Worm (Caenorhabditis elegans) whole organism, L4 larva: Measurements from ENCODE around the gene ugt-2.

Source experiments
- F10B5.3 ChIP-seq: sonication (generic microtip); optimal IDR thresholded peaks from 2 replicates; lab custom pipeline; 2016; ENCODE audit warnings: mild to moderate bottlenecking, missing genetic modification characterization, missing compliant biosample characterization
- F37D6.2 ChIP-seq: sonication (generic microtip); optimal IDR thresholded peaks from 2 replicates; lab custom pipeline; 2016; ENCODE audit warnings: mild to moderate bottlenecking, missing genetic modification characterization, missing compliant biosample characterization
- R02D3.7 ChIP-seq: fragments of 150-350 bp; sonication (generic microtip); optimal IDR thresholded peaks from 3 replicates; lab custom pipeline; 2014; ENCODE audit warnings: missing biosample characterization, missing genetic modification characterization
- Y5F2A.4 ChIP-seq: fragments of 200-800 bp; sonication (Bioruptor generic); optimal IDR thresholded peaks from 2 replicates; lab custom pipeline; 2018; ENCODE audit warnings: mild to moderate bottlenecking, missing genetic modification characterization, missing compliant biosample characterization
- ZK337.2 ChIP-seq: fragments of 200-800 bp; sonication (Bioruptor generic); IDR thresholded peaks from 2 replicates; pipeline ENCODE4 v1.3.6; 2022; ENCODE audit warnings: missing genetic modification reagents, missing genetic modification characterization, missing compliant biosample characterization
- aha-1 ChIP-seq: fragments of 150-350 bp; peaks from one replicate; lab custom pipeline; 2014; ENCODE audit warnings: missing biosample characterization, missing genetic modification characterization
- ama-1 ChIP-seq: fragments of 150-350 bp; optimal IDR thresholded peaks from 2 replicates; lab custom pipeline; 2014; ENCODE audit warnings: inconsistent platforms, mixed read lengths
- arid-1 ChIP-seq: fragments of 200-800 bp; sonication (Bioruptor generic); conservative IDR thresholded peaks from 2 replicates; pipeline ENCODE4 v1.3.6; 2022; ENCODE audit warnings: missing genetic modification reagents, missing genetic modification characterization, missing compliant biosample characterization
- attf-4 ChIP-seq: sonication (generic microtip); optimal IDR thresholded peaks from 3 replicates; lab custom pipeline; 2017; ENCODE audit warnings: missing biosample characterization, missing genetic modification characterization
- ceh-32 ChIP-seq: sonication (generic microtip); optimal IDR thresholded peaks from 2 replicates; lab custom pipeline; 2016; ENCODE audit warnings: mild to moderate bottlenecking, missing genetic modification characterization, missing compliant biosample characterization; ENCODE audit not compliant: poor library complexity
- ceh-62 ChIP-seq: sonication (generic microtip); optimal IDR thresholded peaks from 2 replicates; lab custom pipeline; 2017; ENCODE audit warnings: missing biosample characterization, missing genetic modification characterization
- cey-2 ChIP-seq: sonication (generic microtip); optimal IDR thresholded peaks from 3 replicates; lab custom pipeline; 2017; ENCODE audit warnings: missing genetic modification characterization, mild to moderate bottlenecking, missing compliant biosample characterization, antibody characterized with exemption, borderline replicate concordance; ENCODE audit not compliant: insufficient read depth
- daf-12 ChIP-seq: fragments of 150-350 bp; optimal IDR thresholded peaks from 2 replicates; lab custom pipeline; 2014; ENCODE audit warnings: missing biosample characterization, missing genetic modification reagents, missing genetic modification characterization
- daf-16 ChIP-seq, 3 experiments: sonication (generic microtip); optimal IDR thresholded peaks; 2 replicates each; lab custom pipeline; 2016 to 2017; ENCODE audit warnings: missing genetic modification characterization in 3 of 3, missing genetic modification reagents in 3 of 3, mild to moderate bottlenecking in 2 of 3, missing compliant biosample characterization in 2 of 3, missing biosample characterization in 1 of 3, moderate library complexity in 1 of 3
- dmd-6 ChIP-seq: fragments of 200-800 bp; sonication (Bioruptor generic); IDR thresholded peaks from 2 replicates; pipeline ENCODE4 v1.3.6; 2022; ENCODE audit warnings: missing genetic modification reagents, missing genetic modification characterization, missing compliant biosample characterization
- dmd-8 ChIP-seq: fragments of 200-800 bp; sonication (Bioruptor generic); IDR thresholded peaks from 2 replicates; pipeline ENCODE4 v1.3.6; 2022; ENCODE audit warnings: missing genetic modification characterization, missing compliant biosample characterization
- dmd-9 ChIP-seq: fragments of 200-800 bp; sonication (Bioruptor generic); IDR thresholded peaks from 2 replicates; pipeline ENCODE4 v1.3.6; 2022; ENCODE audit warnings: missing genetic modification reagents, missing genetic modification characterization, missing compliant biosample characterization
- dpl-1 ChIP-seq: fragments of 150-350 bp; optimal IDR thresholded peaks from 2 replicates; lab custom pipeline; 2014; ENCODE audit warnings: missing biosample characterization, missing genetic modification reagents, missing genetic modification characterization
- duxl-1 ChIP-seq: sonication (generic microtip); optimal IDR thresholded peaks from 2 replicates; lab custom pipeline; 2016; ENCODE audit warnings: mild to moderate bottlenecking, missing genetic modification characterization, moderate library complexity, missing compliant biosample characterization; ENCODE audit not compliant: poor library complexity
- dve-1 ChIP-seq: sonication (generic microtip); optimal IDR thresholded peaks from 2 replicates; lab custom pipeline; 2017; ENCODE audit warnings: antibody characterized with exemption, mild to moderate bottlenecking, missing genetic modification characterization, missing compliant biosample characterization; ENCODE audit not compliant: insufficient read depth
- egl-43 ChIP-seq: fragments of 200-800 bp; sonication (Bioruptor generic); IDR thresholded peaks from 2 replicates; pipeline ENCODE4 v1.3.6; 2022; ENCODE audit warnings: missing genetic modification reagents, missing genetic modification characterization, missing compliant biosample characterization
- fkh-10 ChIP-seq: fragments of 150-350 bp; optimal IDR thresholded peaks from 2 replicates; lab custom pipeline; 2014; ENCODE audit warnings: missing biosample characterization, missing genetic modification reagents, missing genetic modification characterization
- hlh-11 ChIP-seq: fragments of 200-800 bp; sonication (Bioruptor generic); optimal IDR thresholded peaks from 2 replicates; lab custom pipeline; 2018; ENCODE audit warnings: mild to moderate bottlenecking, missing genetic modification characterization, missing compliant biosample characterization
- hlh-30 ChIP-seq: sonication (generic microtip); optimal IDR thresholded peaks from 2 replicates; lab custom pipeline; 2017; ENCODE audit warnings: antibody characterized with exemption, mild to moderate bottlenecking, missing genetic modification characterization, missing compliant biosample characterization; ENCODE audit not compliant: insufficient read depth
- hmg-1.1 ChIP-seq: fragments of 200-800 bp; sonication (Bioruptor generic); IDR thresholded peaks from 2 replicates; pipeline ENCODE4 v1.3.6; 2022; ENCODE audit warnings: missing genetic modification reagents, missing genetic modification characterization, missing compliant biosample characterization
- lin-1 ChIP-seq: fragments of 200-800 bp; sonication (Bioruptor generic); IDR thresholded peaks from 2 replicates; pipeline ENCODE4 v1.3.6; 2022; ENCODE audit warnings: missing genetic modification reagents, missing genetic modification characterization, missing compliant biosample characterization
- lin-29 ChIP-seq: fragments of 200-800 bp; sonication (Bioruptor generic); IDR thresholded peaks from 2 replicates; pipeline ENCODE4 v1.3.6; 2022; ENCODE audit warnings: missing genetic modification reagents, missing genetic modification characterization, missing compliant biosample characterization
- lin-38 ChIP-seq: fragments of 200-800 bp; sonication (Bioruptor generic); IDR thresholded peaks from 2 replicates; pipeline ENCODE4 v1.3.6; 2022; ENCODE audit warnings: missing genetic modification reagents, missing genetic modification characterization, missing compliant biosample characterization
- mdl-1 ChIP-seq, 2 experiments: fragments of 150-350 bp in 1 of 2; sonication (generic microtip) in 1 of 2; optimal IDR thresholded peaks; 2 replicates each; lab custom pipeline; 2014 to 2017; ENCODE audit warnings: missing biosample characterization in 2 of 2, missing genetic modification characterization in 2 of 2
- nhr-102 ChIP-seq: sonication (generic microtip); optimal IDR thresholded peaks from 2 replicates; lab custom pipeline; 2016; ENCODE audit warnings: mild to moderate bottlenecking, missing genetic modification characterization, moderate library complexity, missing compliant biosample characterization
- nhr-11 ChIP-seq: fragments of 150-350 bp; optimal IDR thresholded peaks from 2 replicates; lab custom pipeline; 2014; ENCODE audit warnings: missing biosample characterization, missing genetic modification characterization
- nhr-25 ChIP-seq: sonication (generic microtip); optimal IDR thresholded peaks from 2 replicates; lab custom pipeline; 2017; ENCODE audit warnings: missing genetic modification characterization, mild to moderate bottlenecking, missing compliant biosample characterization, antibody characterized with exemption, moderate library complexity, borderline replicate concordance; ENCODE audit not compliant: insufficient read depth
- nhr-28 ChIP-seq: fragments of 150-350 bp; optimal IDR thresholded peaks from 2 replicates; lab custom pipeline; 2014; ENCODE audit warnings: missing biosample characterization, missing genetic modification characterization
- nhr-48 ChIP-seq: sonication (generic microtip); optimal IDR thresholded peaks from 2 replicates; lab custom pipeline; 2016; ENCODE audit warnings: mild to moderate bottlenecking, missing genetic modification characterization, missing compliant biosample characterization
- nhr-6 ChIP-seq: fragments of 150-350 bp; optimal IDR thresholded peaks from 2 replicates; lab custom pipeline; 2014; ENCODE audit warnings: missing biosample characterization, missing genetic modification characterization
- php-3 ChIP-seq: fragments of 200-800 bp; sonication (Bioruptor generic); IDR thresholded peaks from 2 replicates; pipeline ENCODE4 v1.3.6; 2022; ENCODE audit warnings: missing genetic modification reagents, missing genetic modification characterization, missing compliant biosample characterization
- pqm-1 ChIP-seq: sonication (generic microtip); optimal IDR thresholded peaks from 2 replicates; lab custom pipeline; 2017; ENCODE audit warnings: missing biosample characterization, missing genetic modification characterization
- rbr-2 ChIP-seq: sonication (generic microtip); optimal IDR thresholded peaks from 2 replicates; lab custom pipeline; 2016; ENCODE audit warnings: missing genotype, missing genetic modification characterization, missing compliant biosample characterization
- snpc-1.2 ChIP-seq: fragments of 200-800 bp; sonication (Bioruptor generic); IDR thresholded peaks from 2 replicates; pipeline ENCODE4 v1.3.6; 2022; ENCODE audit warnings: missing genetic modification reagents, missing genetic modification characterization, missing compliant biosample characterization
- spr-1 ChIP-seq: sonication (generic microtip); optimal IDR thresholded peaks from 2 replicates; lab custom pipeline; 2016; ENCODE audit warnings: mild to moderate bottlenecking, missing genetic modification characterization, missing compliant biosample characterization
- spr-3 ChIP-seq: fragments of 200-800 bp; sonication (Bioruptor generic); optimal IDR thresholded peaks from 2 replicates; lab custom pipeline; 2018; ENCODE audit warnings: mild to moderate bottlenecking, missing genetic modification characterization, missing compliant biosample characterization
- unc-39 ChIP-seq: sonication (generic microtip); optimal IDR thresholded peaks from 2 replicates; lab custom pipeline; 2017; ENCODE audit warnings: missing biosample characterization, missing genetic modification characterization
- unc-62 ChIP-seq, 3 experiments: fragments of 150-350 bp in 1 of 3; sonication (generic microtip); optimal IDR thresholded peaks in 2 of 3; peaks in 1 of 3; 1 replicate in 1 of 3; 2 replicates in 2 of 3; lab custom pipeline; 2014 to 2017; ENCODE audit warnings: missing biosample characterization in 3 of 3, missing genetic modification characterization in 3 of 3, missing genetic modification reagents in 3 of 3, missing genotype in 1 of 3
- zag-1 ChIP-seq: fragments of 150-350 bp; optimal IDR thresholded peaks from 2 replicates; lab custom pipeline; 2014; ENCODE audit warnings: missing biosample characterization, missing genetic modification characterization
- zfp-3 ChIP-seq: fragments of 200-800 bp; sonication (Bioruptor generic); conservative IDR thresholded peaks from 2 replicates; pipeline ENCODE4 v1.3.6; 2022; ENCODE audit warnings: missing genetic modification reagents, missing genetic modification characterization, missing compliant biosample characterization
- zip-11 ChIP-seq: fragments of 200-800 bp; sonication (Bioruptor generic); IDR thresholded peaks from 2 replicates; pipeline ENCODE4 v1.3.6; 2022; ENCODE audit warnings: missing genetic modification characterization, missing compliant biosample characterization
- zip-2 ChIP-seq: fragments of 150-350 bp; optimal IDR thresholded peaks from 2 replicates; lab custom pipeline; 2014; ENCODE audit warnings: missing biosample characterization, missing genetic modification characterization
- ztf-11 ChIP-seq: fragments of 150-350 bp; optimal IDR thresholded peaks from 2 replicates; lab custom pipeline; 2014; ENCODE audit warnings: missing biosample characterization, missing genetic modification characterization

Gene ugt-2

DNA sequence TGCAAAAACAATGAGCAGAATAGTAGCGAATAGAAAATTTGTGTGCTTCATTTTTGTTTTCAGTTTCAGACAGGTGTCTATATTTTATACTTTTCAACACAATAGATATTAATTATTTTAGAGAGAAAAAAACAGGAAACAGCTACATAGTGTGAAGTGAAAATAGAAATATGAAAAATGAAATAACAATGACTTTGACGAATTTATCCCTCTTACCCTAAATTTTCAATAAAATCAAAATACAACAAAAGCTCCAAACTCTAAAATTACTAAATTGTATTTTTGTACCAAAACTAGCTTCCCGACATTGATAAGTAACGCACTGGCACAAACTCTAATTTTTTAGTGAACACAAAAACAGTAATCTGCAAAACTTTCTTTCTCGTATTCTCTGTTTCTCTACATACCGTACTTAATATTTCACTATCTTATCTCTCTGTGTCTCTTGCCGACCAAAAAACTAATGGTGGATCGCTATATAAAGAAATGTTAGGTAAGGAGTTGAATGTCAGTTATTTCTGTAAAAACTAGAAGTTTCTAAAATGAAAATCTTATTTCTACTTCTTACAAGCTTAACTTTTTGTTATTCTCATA is 3.3 kb upstream of the ugt-2 start, which contains the start of the genes col-151 and ugt-1:
TSS of gene col-151 (minus strand) at position 51 of the 594 bp plus-strand sequence.
TSS of gene ugt-1 (plus strand) at position 491 of the 594 bp plus-strand sequence.
- TF ChIP-seq mdl-1 (tag; optimal IDR thresholded peaks at IDR 0.05; lab: Kevin White, UChicago) (no peak), arid-1 (GFP tag; lab: Robert Waterston, UW) (no peak), ceh-62 (no peak), daf-16 (GFP tag; optimal IDR thresholded peaks at IDR 0.05; lab: Kevin White, UChicago) (no peak), daf-16 (tag; optimal IDR thresholded peaks at IDR 0.05; lab: Kevin White, UChicago) (peak; percentile 41), dmd-9 (no peak), egl-43 (GFP tag; lab: Robert Waterston, UW) (no peak), hlh-11 (tag; lab: Kevin White, UChicago) (peak; percentile 15), nhr-25 (no peak), dmd-8 (GFP tag; lab: Robert Waterston, UW) (no peak), dmd-6 (GFP tag; lab: Robert Waterston, UW) (peak; percentile 46), aha-1 (tag; lab: Kevin White, UChicago) (no peak), pqm-1 (tag; lab: Kevin White, UChicago) (peak; percentile 67), php-3 (GFP tag; lab: Robert Waterston, UW) (no peak), zfp-3 (no peak), dve-1 (tag; lab: Kevin White, UChicago) (peak; percentile 34), dpl-1 (no peak), nhr-28 (tag; lab: Kevin White, UChicago) (peak; percentile 63)

DNA sequence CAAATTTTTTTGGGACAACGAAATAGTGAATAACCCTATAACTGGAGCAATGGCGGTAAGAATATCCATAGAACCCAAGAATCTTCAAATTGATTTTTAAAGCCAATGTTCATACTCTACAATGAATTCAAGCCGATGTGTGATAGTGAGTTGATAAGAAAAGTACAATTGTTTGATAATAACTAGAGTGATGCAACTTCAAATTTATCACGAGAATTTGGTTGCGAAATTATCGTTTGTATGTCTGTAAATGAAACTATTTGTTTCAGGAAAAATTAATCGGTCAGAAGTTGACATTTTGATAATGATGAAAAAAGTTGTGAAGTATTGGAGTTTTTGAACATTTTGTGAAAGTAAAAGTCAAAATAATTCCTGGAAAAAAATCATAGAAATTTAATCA is 689 bp downstream of the ugt-2 start:
- no peak for TF ChIP-seq unc-62 (GFP tag; optimal IDR thresholded peaks at IDR 0.05 in 1 of 2; lab: Kevin White, UChicago)
- TF ChIP-seq unc-62 (tag; optimal IDR thresholded peaks at IDR 0.05; lab: Kevin White, UChicago) = no peak
- no peak for TF ChIP-seq nhr-102 (tag; lab: Kevin White, UChicago)
- no peak for TF ChIP-seq nhr-11 (tag; lab: Kevin White, UChicago)
- no peak for TF ChIP-seq R02D3.7 (tag; lab: Kevin White, UChicago)
- TF ChIP-seq ama-1 (lab: Kevin White, UChicago) = no peak
- TF ChIP-seq nhr-6 (tag; lab: Kevin White, UChicago) = no peak
- no peak for TF ChIP-seq ZK337.2 (GFP tag; lab: Robert Waterston, UW)
- no peak for TF ChIP-seq nhr-48 (tag; lab: Kevin White, UChicago)
- TF ChIP-seq fkh-10 = no peak
- TF ChIP-seq lin-29 (GFP tag; lab: Robert Waterston, UW) = no peak
- peak; percentile 76 for TF ChIP-seq hlh-11 (tag; lab: Kevin White, UChicago)
- no peak for TF ChIP-seq attf-4 (tag; lab: Kevin White, UChicago)
- TF ChIP-seq cey-2 (tag; lab: Kevin White, UChicago) = no peak
- TF ChIP-seq zip-11 (GFP tag; lab: Robert Waterston, UW) = no peak
- TF ChIP-seq ceh-32 = no peak
- no peak for TF ChIP-seq daf-12 (tag; lab: Kevin White, UChicago)
- no peak for TF ChIP-seq F37D6.2
- no peak for TF ChIP-seq spr-3 (GFP tag; lab: Kevin White, UChicago)
- TF ChIP-seq unc-39 (tag; lab: Kevin White, UChicago) = no peak
- TF ChIP-seq daf-16 (GFP tag; optimal IDR thresholded peaks at IDR 0.05; lab: Kevin White, UChicago) = no peak
- peak; percentile 84 for TF ChIP-seq daf-16 (tag; optimal IDR thresholded peaks at IDR 0.05; lab: Kevin White, UChicago)
- no peak for TF ChIP-seq ztf-11 (tag; lab: Kevin White, UChicago)
- no peak for TF ChIP-seq spr-1 (tag; lab: Kevin White, UChicago)
- TF ChIP-seq hmg-1.1 = no peak
- no peak for TF ChIP-seq rbr-2
- no peak for TF ChIP-seq lin-38 (GFP tag; lab: Robert Waterston, UW)
- TF ChIP-seq hlh-30 (tag; lab: Kevin White, UChicago) = peak; percentile 69
- TF ChIP-seq zag-1 (tag; lab: Kevin White, UChicago) = no peak
- TF ChIP-seq nhr-28 (tag; lab: Kevin White, UChicago) = peak; percentile 90
- no peak for TF ChIP-seq Y5F2A.4 (GFP tag; lab: Kevin White, UChicago)
- TF ChIP-seq zip-2 (tag; lab: Kevin White, UChicago) = no peak
- TF ChIP-seq pqm-1 (tag; lab: Kevin White, UChicago) = peak; percentile 90
- peak; percentile 91 for TF ChIP-seq dve-1 (tag; lab: Kevin White, UChicago)
- no peak for TF ChIP-seq lin-1 (GFP tag; lab: Robert Waterston, UW)
- no peak for TF ChIP-seq F10B5.3 (tag; lab: Kevin White, UChicago)
- TF ChIP-seq duxl-1 (tag; lab: Kevin White, UChicago) = no peak
- no peak for TF ChIP-seq snpc-1.2
